Fruit fly (Drosophila melanogaster) whole organism, embryonic: Measurements from ENCODE around the gene Nopp140.

Experiments
- CG12236 ChIP-seq: fragments of 200-800 bp; sonication (Bioruptor generic); optimal IDR thresholded peaks from 2 replicates; lab custom pipeline; 2016; ENCODE audit warnings: missing biosample characterization, missing genetic modification characterization
- CG12391 ChIP-seq: fragments of 200-800 bp; sonication (Bioruptor generic); optimal IDR thresholded peaks from 3 replicates; lab custom pipeline; 2018; ENCODE audit warnings: missing biosample characterization, mild to moderate bottlenecking, missing genetic modification characterization, moderate library complexity
- CG12769 ChIP-seq: fragments of 200-800 bp; sonication (Bioruptor generic); optimal IDR thresholded peaks from 2 replicates; lab custom pipeline; 2019; ENCODE audit warnings: missing biosample characterization, mild to moderate bottlenecking, missing genetic modification characterization, moderate library complexity
- CG13123 ChIP-seq: fragments of 200-800 bp; sonication (Bioruptor generic); optimal IDR thresholded peaks from 2 replicates; lab custom pipeline; 2016; ENCODE audit warnings: missing biosample characterization, missing genetic modification characterization
- CG14860 ChIP-seq: fragments of 200-800 bp; sonication (Bioruptor generic); IDR thresholded peaks from 3 replicates; pipeline ENCODE4 v1.3.6; 2022; ENCODE audit warnings: missing biosample characterization, missing genetic modification characterization; ENCODE audit not compliant: partially characterized antibody
- CG3065 ChIP-seq: fragments of 200-800 bp; sonication (Bioruptor generic); optimal IDR thresholded peaks from 2 replicates; lab custom pipeline; 2016; ENCODE audit warnings: missing biosample characterization, missing genetic modification characterization
- CG31224 ChIP-seq: fragments of 200-800 bp; sonication (Bioruptor generic); IDR thresholded peaks from 2 replicates; pipeline ENCODE4 v1.3.6; 2022; ENCODE audit warnings: missing biosample characterization, missing genetic modification characterization
- CG31441 ChIP-seq: fragments of 200-800 bp; sonication (Bioruptor generic); IDR thresholded peaks from 2 replicates; pipeline ENCODE4 v1.3.6; 2022; ENCODE audit warnings: missing biosample characterization, missing genetic modification characterization
- CG34376 ChIP-seq: fragments of 200-800 bp; sonication (Bioruptor generic); optimal IDR thresholded peaks from 2 replicates; lab custom pipeline; 2018; ENCODE audit warnings: missing biosample characterization, mild to moderate bottlenecking, missing genetic modification characterization
- CG3995 ChIP-seq: fragments of 200-800 bp; sonication (Bioruptor generic); optimal IDR thresholded peaks from 3 replicates; lab custom pipeline; 2016; ENCODE audit warnings: missing biosample characterization, missing genetic modification characterization
- CG6854 ChIP-seq: fragments of 200-800 bp; sonication (Bioruptor generic); optimal IDR thresholded peaks from 3 replicates; lab custom pipeline; 2017; ENCODE audit warnings: missing biosample characterization, mild to moderate bottlenecking, missing genetic modification characterization
- CG7556 ChIP-seq: fragments of 200-800 bp; sonication (Bioruptor generic); optimal IDR thresholded peaks from 2 replicates; lab custom pipeline; 2017; ENCODE audit warnings: missing biosample characterization, mild to moderate bottlenecking, missing genetic modification characterization
- CG7928 ChIP-seq: fragments of 200-800 bp; sonication (Bioruptor generic); optimal IDR thresholded peaks from 2 replicates; lab custom pipeline; 2017; ENCODE audit warnings: missing biosample characterization, mild to moderate bottlenecking, missing genetic modification characterization
- CG8924 ChIP-seq: fragments of 200-800 bp; optimal IDR thresholded peaks from 3 replicates; lab custom pipeline; 2019; ENCODE audit warnings: missing biosample characterization, mild to moderate bottlenecking, missing genetic modification characterization, moderate library complexity
- CG9932 ChIP-seq: fragments of 200-800 bp; sonication (Bioruptor generic); IDR thresholded peaks from 2 replicates; pipeline ENCODE4 v1.3.6; 2022; ENCODE audit warnings: missing biosample characterization, missing genetic modification characterization
- Dfd ChIP-seq, 2 experiments: fragments of >200 bp; optimal IDR thresholded peaks; 2 replicates each; lab custom pipeline; 2017; ENCODE audit warnings: missing biosample characterization in 2 of 2, missing genetic modification characterization in 2 of 2
- Dref ChIP-seq: fragments of 200-800 bp; sonication (Bioruptor generic); IDR thresholded peaks from 2 replicates; pipeline ENCODE4 v1.3.6; 2022; ENCODE audit warnings: missing biosample characterization, missing genetic modification characterization
- Fer1 ChIP-seq: fragments of 200-800 bp; sonication (Bioruptor generic); optimal IDR thresholded peaks from 2 replicates; lab custom pipeline; 2017; ENCODE audit warnings: missing biosample characterization, mild to moderate bottlenecking, missing genetic modification characterization
- H2.0 ChIP-seq: fragments of 200-800 bp; sonication (Bioruptor generic); IDR thresholded peaks from 2 replicates; pipeline ENCODE4 v1.3.6; 2022; ENCODE audit warnings: missing biosample characterization, missing genetic modification characterization
- HLH4C ChIP-seq: fragments of 200-800 bp; sonication (Bioruptor generic); IDR thresholded peaks from 3 replicates; pipeline ENCODE4 v1.3.6; 2022; ENCODE audit warnings: missing biosample characterization, missing genetic modification characterization; ENCODE audit not compliant: partially characterized antibody
- Med ChIP-seq: fragments of 200-800 bp; sonication (Bioruptor generic); peaks from one replicate; lab custom pipeline; 2016; ENCODE audit warnings: missing biosample characterization, missing genetic modification characterization, mild to moderate bottlenecking, inconsistent platforms, moderate library complexity
- NC2α ChIP-seq: fragments of 200-800 bp; sonication (Bioruptor generic); optimal IDR thresholded peaks from 2 replicates; lab custom pipeline; 2016; ENCODE audit warnings: missing biosample characterization, missing genetic modification characterization
- NK7.1 ChIP-seq: fragments of 200-800 bp; sonication (Bioruptor generic); optimal IDR thresholded peaks from 3 replicates; lab custom pipeline; 2016; ENCODE audit warnings: missing biosample characterization, missing genetic modification characterization
- Neu2 ChIP-seq: fragments of 200-800 bp; sonication (Bioruptor generic); optimal IDR thresholded peaks from 3 replicates; lab custom pipeline; 2016; ENCODE audit warnings: missing biosample characterization, missing genetic modification characterization, borderline replicate concordance
- Opbp ChIP-seq: fragments of 200-800 bp; sonication (Bioruptor generic); IDR thresholded peaks from 3 replicates; pipeline ENCODE4 v1.3.6; 2022; ENCODE audit warnings: missing biosample characterization, missing genetic modification characterization; ENCODE audit not compliant: partially characterized antibody
- Six4 ChIP-seq: fragments of 200-800 bp; sonication (Bioruptor generic); optimal IDR thresholded peaks from 2 replicates; lab custom pipeline; 2016; ENCODE audit warnings: missing biosample characterization, missing genetic modification characterization
- Spps ChIP-seq: fragments of 200-800 bp; sonication (Bioruptor generic); optimal IDR thresholded peaks from 2 replicates; lab custom pipeline; 2018; ENCODE audit warnings: missing biosample characterization, mild to moderate bottlenecking, missing genetic modification characterization
- Sry-β ChIP-seq: fragments of 200-800 bp; sonication (Bioruptor generic); optimal IDR thresholded peaks from 2 replicates; lab custom pipeline; 2018; ENCODE audit warnings: missing biosample characterization, mild to moderate bottlenecking, missing genetic modification characterization, moderate library complexity
- Taf1 ChIP-seq: fragments of 200-800 bp; sonication (Bioruptor generic); IDR thresholded peaks from 2 replicates; pipeline ENCODE4 v1.3.6; 2022; ENCODE audit warnings: missing biosample characterization, missing genetic modification characterization
- Trl ChIP-seq, 3 experiments: fragments of >200 bp in 2 of 3; fragments of 200-800 bp in 1 of 3; sonication (Bioruptor generic) in 1 of 3; optimal IDR thresholded peaks; 2 replicates in 1 of 3; 3 replicates in 2 of 3; lab custom pipeline; 2016 to 2017; ENCODE audit warnings: missing biosample characterization in 1 of 3, missing genetic modification characterization in 1 of 3
- Xrp1 ChIP-seq: fragments of 200-800 bp; sonication (Bioruptor generic); IDR thresholded peaks from 2 replicates; pipeline ENCODE4 v1.3.6; 2022; ENCODE audit warnings: missing biosample characterization, missing genetic modification characterization
- ash1 ChIP-seq: fragments of 200-800 bp; sonication (Bioruptor generic); optimal IDR thresholded peaks from 2 replicates; lab custom pipeline; 2018; ENCODE audit warnings: missing biosample characterization, mild to moderate bottlenecking, missing genetic modification characterization
- crol ChIP-seq: fragments of 200-800 bp; sonication (Bioruptor generic); IDR thresholded peaks from 2 replicates; pipeline ENCODE4 v1.3.6; 2022; ENCODE audit warnings: missing biosample characterization, missing genetic modification characterization
- gem ChIP-seq: fragments of 200-800 bp; sonication (Bioruptor generic); optimal IDR thresholded peaks from 2 replicates; lab custom pipeline; 2019; ENCODE audit warnings: missing biosample characterization, mild to moderate bottlenecking, missing genetic modification characterization, moderate library complexity
- inv ChIP-seq: fragments of 200-800 bp; sonication (Bioruptor generic); IDR thresholded peaks from 2 replicates; pipeline ENCODE4 v1.3.6; 2022; ENCODE audit warnings: missing biosample characterization, missing genetic modification characterization; ENCODE audit not compliant: partially characterized antibody
- lilli ChIP-seq: fragments of 200-800 bp; sonication (Bioruptor generic); optimal IDR thresholded peaks from 3 replicates; lab custom pipeline; 2016; ENCODE audit warnings: missing biosample characterization, missing genetic modification characterization
- oc ChIP-seq: fragments of 200-800 bp; sonication (Bioruptor generic); optimal IDR thresholded peaks from 2 replicates; lab custom pipeline; 2018; ENCODE audit warnings: missing biosample characterization, mild to moderate bottlenecking, missing genetic modification characterization, moderate library complexity
- pan ChIP-seq, 4 experiments: fragments of >200 bp in 3 of 4; fragments of 200-800 bp in 1 of 4; sonication (Bioruptor generic) in 1 of 4; optimal IDR thresholded peaks in 3 of 4; IDR thresholded peaks in 1 of 4; 2 replicates each; pipeline versions ENCODE4 v1.3.6 to Lab custom; 2017 to 2022; ENCODE audit warnings: missing biosample characterization in 2 of 4, missing genetic modification characterization in 2 of 4, mixed read lengths in 1 of 4
- phol ChIP-seq: fragments of 200-800 bp; sonication (Bioruptor generic); optimal IDR thresholded peaks from 3 replicates; lab custom pipeline; 2018; ENCODE audit warnings: missing biosample characterization, mild to moderate bottlenecking, missing genetic modification characterization, moderate library complexity
- psq ChIP-seq: fragments of 200-800 bp; sonication (Bioruptor generic); optimal IDR thresholded peaks from 2 replicates; lab custom pipeline; 2017; ENCODE audit warnings: missing biosample characterization, missing genetic modification characterization
- row ChIP-seq: fragments of 200-800 bp; sonication (Bioruptor generic); IDR thresholded peaks from 3 replicates; pipeline ENCODE4 v1.3.6; 2022; ENCODE audit warnings: missing biosample characterization, missing genetic modification characterization
- sc ChIP-seq, 3 experiments: fragments of >200 bp in 2 of 3; fragments of 200-800 bp in 1 of 3; sonication (Bioruptor generic) in 1 of 3; optimal IDR thresholded peaks; 2 replicates in 2 of 3; 3 replicates in 1 of 3; lab custom pipeline; 2017; ENCODE audit warnings: mild to moderate bottlenecking in 1 of 3, missing biosample characterization in 1 of 3, missing genetic modification characterization in 1 of 3, missing genetic modification reagents in 1 of 3
- sima ChIP-seq: fragments of 200-800 bp; sonication (Bioruptor generic); optimal IDR thresholded peaks from 2 replicates; lab custom pipeline; 2016; ENCODE audit warnings: missing biosample characterization, missing genetic modification characterization
- tll ChIP-seq, 2 experiments: fragments of 200-800 bp in 1 of 2; fragments of >200 bp in 1 of 2; sonication (Bioruptor generic) in 1 of 2; optimal IDR thresholded peaks; 2 replicates each; lab custom pipeline; 2017 to 2019; ENCODE audit warnings: missing biosample characterization in 2 of 2, missing genetic modification characterization in 2 of 2, mild to moderate bottlenecking in 1 of 2, moderate library complexity in 1 of 2
- trem ChIP-seq: fragments of 200-800 bp; optimal IDR thresholded peaks from 3 replicates; lab custom pipeline; 2019; ENCODE audit warnings: missing biosample characterization, mild to moderate bottlenecking, missing genetic modification characterization, moderate library complexity
- tx ChIP-seq: fragments of 200-800 bp; sonication (Bioruptor generic); optimal IDR thresholded peaks from 2 replicates; lab custom pipeline; 2016; ENCODE audit warnings: missing biosample characterization, missing genetic modification characterization
- wek ChIP-seq: fragments of 200-800 bp; sonication (Bioruptor generic); optimal IDR thresholded peaks from 3 replicates; lab custom pipeline; 2018; ENCODE audit warnings: missing biosample characterization, mild to moderate bottlenecking, missing genetic modification characterization, moderate library complexity
- zfh1 ChIP-seq: fragments of 200-800 bp; sonication (Bioruptor generic); IDR thresholded peaks from 3 replicates; pipeline ENCODE4 v1.3.6; 2022; ENCODE audit warnings: missing biosample characterization, missing genetic modification characterization

The Nopp140 gene

DNA sequence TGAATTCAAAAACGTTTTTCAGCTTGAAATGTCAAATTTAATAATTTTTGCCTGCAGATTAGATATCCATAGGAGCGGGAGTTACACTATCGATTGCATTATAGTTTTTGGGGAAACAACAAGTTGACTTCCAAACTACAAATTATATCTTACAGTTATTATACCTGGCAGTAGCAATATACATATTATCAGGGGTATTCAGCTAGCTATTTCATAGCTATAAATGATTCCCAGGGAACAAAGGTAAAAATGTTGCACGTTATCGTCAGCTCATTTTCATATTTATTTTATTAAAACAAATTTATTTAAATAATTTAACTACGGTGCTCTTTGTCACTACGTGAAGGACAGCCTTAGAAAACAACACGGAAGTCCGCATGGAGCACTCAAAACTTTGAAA lies 2.4 kb upstream of the Nopp140 start:
- TF ChIP-seq CG14860 (GFP tag; lab: Robert Waterston, UW) (no peak), crol (no peak), Fer1 (GFP tag; lab: Kevin White, UChicago) (no peak), psq (no peak), CG31224 (GFP tag; lab: Robert Waterston, UW) (no peak), phol (tag; lab: Kevin White, UChicago) (peak; percentile 9), CG9932 (no peak), tx (no peak), CG34376 (GFP tag; lab: Kevin White, UChicago) (no peak), pan (optimal IDR thresholded peaks at IDR 0.05; lab: Kevin White, UChicago) (no peak), pan (GFP tag; optimal IDR thresholded peaks at IDR 0.05 in 1 of 2, IDR thresholded peaks at IDR 0.05 in 1 of 2) (peak in 1 of 2 experiments; percentile 12), CG12391 (tag; lab: Kevin White, UChicago) (no peak), CG7928 (GFP tag; lab: Kevin White, UChicago) (no peak), CG8924 (tag; lab: Kevin White, UChicago) (no peak), CG6854 (no peak), oc (no peak), row (GFP tag; lab: Robert Waterston, UW) (peak; percentile 37; the same call in 1 of the 3 replicates), trem (tag; lab: Kevin White, UChicago) (no peak), CG12236 (no peak), gem (tag; lab: Kevin White, UChicago) (peak; percentile 6), Trl (optimal IDR thresholded peaks at IDR 0.05; lab: Kevin White, UChicago) (no peak), Trl (GFP tag; optimal IDR thresholded peaks at IDR 0.05; lab: Kevin White, UChicago) (no peak), Sry-β (GFP tag; lab: Kevin White, UChicago) (peak; percentile 59), wek (GFP tag; lab: Kevin White, UChicago) (peak; percentile 75), NC2α (GFP tag; lab: Kevin White, UChicago) (no peak), sc (optimal IDR thresholded peaks at IDR 0.05; lab: Kevin White, UChicago) (no peak), sc (GFP tag; optimal IDR thresholded peaks at IDR 0.05; lab: Kevin White, UChicago) (no peak), Neu2 (GFP tag; lab: Kevin White, UChicago) (no peak)

dm6 chr3L:21835569-21835968 lies 3.0 kb downstream of the Nopp140 start:
- TF ChIP-seq CG13123 (GFP tag; lab: Kevin White, UChicago) (no peak), CG12769 (tag; lab: Kevin White, UChicago) (no peak), sima (no peak), Dfd (GFP tag; optimal IDR thresholded peaks at IDR 0.05; lab: Kevin White, UChicago) (peak in 1 of 2 experiments; percentile 79), Spps (tag; lab: Kevin White, UChicago) (no peak), ash1 (GFP tag; lab: Kevin White, UChicago) (no peak), NK7.1 (GFP tag; lab: Kevin White, UChicago) (no peak), Med (GFP tag; lab: Kevin White, UChicago) (peak; percentile 69), tll (GFP tag; optimal IDR thresholded peaks at IDR 0.05; lab: Kevin White, UChicago) (no peak), CG6854 (no peak), Dref (0 out of 2 replicates have a peak, but pooled peaks have one; percentile 13), lilli (GFP tag; lab: Kevin White, UChicago) (no peak), CG7556 (GFP tag; lab: Kevin White, UChicago) (no peak), H2.0 (GFP tag; lab: Robert Waterston, UW) (no peak), inv (GFP tag; lab: Robert Waterston, UW) (no peak), Taf1 (no peak), zfh1 (GFP tag; lab: Robert Waterston, UW) (0 out of 3 replicates have a peak, but pooled peaks have one; percentile 12), Xrp1 (GFP tag; lab: Robert Waterston, UW) (no peak), CG31441 (no peak), Opbp (peak; percentile 27; the same call in 1 of the 3 replicates), CG3995 (no peak), HLH4C (GFP tag; lab: Robert Waterston, UW) (0 out of 3 replicates have a peak, but pooled peaks have one; percentile 29), Six4 (GFP tag; lab: Kevin White, UChicago) (no peak), CG3065 (GFP tag; lab: Kevin White, UChicago) (no peak)
